Worm (Caenorhabditis elegans) whole organism, young adult: ENCODE data around the gene F26F12.5.

ENCODE experiments used
- B0019.2 ChIP-seq: fragments of 200-800 bp; sonication (Bioruptor generic); conservative IDR thresholded peaks from 2 replicates; pipeline ENCODE4 v1.3.6; 2022; ENCODE audit warnings: missing genetic modification reagents, missing genetic modification characterization, missing compliant biosample characterization
- D2030.7 ChIP-seq: fragments of 200-800 bp; sonication (Bioruptor generic); IDR thresholded peaks from 2 replicates; pipeline ENCODE4 v1.3.6; 2022; ENCODE audit warnings: missing genetic modification reagents, missing genetic modification characterization, missing compliant biosample characterization
- F22D6.2 ChIP-seq: sonication (generic microtip); optimal IDR thresholded peaks from 2 replicates; lab custom pipeline; 2016; ENCODE audit warnings: mild to moderate bottlenecking, missing genetic modification characterization, missing compliant biosample characterization
- K11D2.4 ChIP-seq: fragments of 200-800 bp; sonication (Bioruptor generic); IDR thresholded peaks from 2 replicates; pipeline ENCODE4 v1.3.6; 2022; ENCODE audit warnings: missing genetic modification reagents, missing genetic modification characterization, missing compliant biosample characterization
- Y56A3A.18 ChIP-seq: fragments of 200-800 bp; sonication (Bioruptor generic); IDR thresholded peaks from 2 replicates; pipeline ENCODE4 v1.3.6; 2022; ENCODE audit warnings: missing genetic modification reagents, missing genetic modification characterization, missing compliant biosample characterization
- Y79H2A.3 ChIP-seq: fragments of 200-800 bp; sonication (Bioruptor generic); conservative IDR thresholded peaks from 2 replicates; pipeline ENCODE4 v1.3.6; 2022; ENCODE audit warnings: missing genetic modification reagents, missing genetic modification characterization, missing compliant biosample characterization
- Y95B8A.8 ChIP-seq: fragments of 200-800 bp; sonication (Bioruptor generic); IDR thresholded peaks from 2 replicates; pipeline ENCODE4 v1.3.6; 2022; ENCODE audit warnings: missing genetic modification reagents, missing genetic modification characterization, missing compliant biosample characterization
- ZK185.1 ChIP-seq: sonication (generic microtip); optimal IDR thresholded peaks from 2 replicates; lab custom pipeline; 2016; ENCODE audit warnings: mild to moderate bottlenecking, missing genetic modification characterization, missing compliant biosample characterization; ENCODE audit not compliant: poor library complexity, severe bottlenecking
- ama-1 ChIP-seq, 3 experiments: fragments of 150-350 bp in 1 of 3; sonication (generic microtip) in 2 of 3; optimal IDR thresholded peaks; 2 replicates each; lab custom pipeline; 2014 to 2018; ENCODE audit warnings: missing biosample characterization in 2 of 3, missing genetic modification characterization in 2 of 3, missing genetic modification reagents in 2 of 3
- athp-1 ChIP-seq: sonication (generic microtip); optimal IDR thresholded peaks from 2 replicates; lab custom pipeline; 2017; ENCODE audit warnings: mild to moderate bottlenecking, missing genetic modification characterization, missing compliant biosample characterization
- attf-6 ChIP-seq: fragments of 200-800 bp; sonication (Bioruptor generic); IDR thresholded peaks from 2 replicates; pipeline ENCODE4 v1.3.6; 2022; ENCODE audit warnings: missing genetic modification reagents, missing genetic modification characterization, missing compliant biosample characterization
- bed-2 ChIP-seq: fragments of 200-800 bp; sonication (Bioruptor generic); IDR thresholded peaks from 2 replicates; pipeline ENCODE4 v1.3.6; 2022; ENCODE audit warnings: missing genetic modification reagents, missing genetic modification characterization, missing compliant biosample characterization
- cebp-1 ChIP-seq, 2 experiments: fragments of 200-800 bp in 1 of 2; sonication (Bioruptor generic) in 1 of 2; sonication (generic microtip) in 1 of 2; IDR thresholded peaks in 1 of 2; optimal IDR thresholded peaks in 1 of 2; 2 replicates each; pipeline versions ENCODE4 v1.3.6 to Lab custom; 2017 to 2022; ENCODE audit warnings: missing compliant biosample characterization in 2 of 2, missing genetic modification characterization in 2 of 2, mild to moderate bottlenecking in 1 of 2, missing genetic modification reagents in 1 of 2, moderate library complexity in 1 of 2
- egl-44 ChIP-seq: fragments of 200-800 bp; sonication (Bioruptor generic); IDR thresholded peaks from 2 replicates; pipeline ENCODE4 v1.3.6; 2022; ENCODE audit warnings: missing genetic modification reagents, missing genetic modification characterization, missing compliant biosample characterization
- ekl-4 ChIP-seq: fragments of 200-800 bp; sonication (Bioruptor generic); IDR thresholded peaks from 2 replicates; pipeline ENCODE4 v1.3.6; 2022; ENCODE audit warnings: missing genetic modification reagents, missing genetic modification characterization, missing compliant biosample characterization
- ets-4 ChIP-seq: fragments of 200-800 bp; sonication (Bioruptor generic); optimal IDR thresholded peaks from 2 replicates; lab custom pipeline; 2018; ENCODE audit warnings: mild to moderate bottlenecking, missing genetic modification characterization, missing compliant biosample characterization
- hlh-12 ChIP-seq: sonication (generic microtip); optimal IDR thresholded peaks from 2 replicates; lab custom pipeline; 2016; ENCODE audit warnings: missing genetic modification characterization, missing compliant biosample characterization
- lin-26 ChIP-seq: fragments of 200-800 bp; sonication (Bioruptor generic); IDR thresholded peaks from 2 replicates; pipeline ENCODE4 v1.3.6; 2022; ENCODE audit warnings: missing genetic modification reagents, missing genetic modification characterization, missing compliant biosample characterization
- lin-40 ChIP-seq: sonication (generic microtip); optimal IDR thresholded peaks from 2 replicates; lab custom pipeline; 2016; ENCODE audit warnings: missing genetic modification characterization, mild to moderate bottlenecking, missing compliant biosample characterization, missing genotype, missing genetic modification reagents
- lin-54 ChIP-seq: fragments of 200-800 bp; sonication (Bioruptor generic); optimal IDR thresholded peaks from 2 replicates; lab custom pipeline; 2018; ENCODE audit warnings: mild to moderate bottlenecking, missing genetic modification characterization, missing compliant biosample characterization
- lir-1 ChIP-seq: fragments of 200-800 bp; sonication (Bioruptor generic); conservative IDR thresholded peaks from 2 replicates; pipeline ENCODE4 v1.3.6; 2022; ENCODE audit warnings: missing genetic modification reagents, missing genetic modification characterization, missing compliant biosample characterization
- lsy-27 ChIP-seq: sonication (generic microtip); optimal IDR thresholded peaks from 2 replicates; lab custom pipeline; 2017; ENCODE audit warnings: missing genetic modification characterization, mild to moderate bottlenecking, missing compliant biosample characterization, antibody characterized with exemption, missing genotype, borderline replicate concordance; ENCODE audit not compliant: insufficient read depth
- madf-10 ChIP-seq: sonication (generic microtip); optimal IDR thresholded peaks from 2 replicates; lab custom pipeline; 2016; ENCODE audit warnings: mild to moderate bottlenecking, missing genetic modification characterization, missing compliant biosample characterization
- madf-6 ChIP-seq: fragments of 200-800 bp; sonication (Bioruptor generic); IDR thresholded peaks from 2 replicates; pipeline ENCODE4 v1.3.6; 2022; ENCODE audit warnings: missing genetic modification reagents, missing genetic modification characterization, missing compliant biosample characterization
- mel-28 ChIP-seq: sonication (generic microtip); optimal IDR thresholded peaks from 2 replicates; lab custom pipeline; 2016; ENCODE audit warnings: borderline replicate concordance, mild to moderate bottlenecking, missing genetic modification characterization, missing compliant biosample characterization
- mes-4 ChIP-seq: sonication (generic microtip); optimal IDR thresholded peaks from 2 replicates; lab custom pipeline; 2016; ENCODE audit warnings: missing genotype, missing genetic modification characterization, missing compliant biosample characterization
- mxl-1 ChIP-seq: sonication (generic microtip); optimal IDR thresholded peaks from 2 replicates; lab custom pipeline; 2016; ENCODE audit warnings: missing genetic modification characterization, missing compliant biosample characterization
- nfyb-1 ChIP-seq: fragments of 200-800 bp; sonication (Bioruptor generic); IDR thresholded peaks from 2 replicates; pipeline ENCODE4 v1.3.6; 2022; ENCODE audit warnings: missing genetic modification reagents, missing genetic modification characterization, missing compliant biosample characterization
- nhr-120 ChIP-seq: fragments of 200-800 bp; sonication (Bioruptor generic); IDR thresholded peaks from 2 replicates; pipeline ENCODE4 v1.3.6; 2022; ENCODE audit warnings: missing genetic modification characterization, missing compliant biosample characterization
- nhr-80 ChIP-seq: sonication (generic microtip); optimal IDR thresholded peaks from 2 replicates; lab custom pipeline; 2016; ENCODE audit warnings: missing genetic modification characterization, missing compliant biosample characterization
- rcor-1 ChIP-seq: fragments of 200-800 bp; sonication (Bioruptor generic); IDR thresholded peaks from 2 replicates; pipeline ENCODE4 v1.3.6; 2022; ENCODE audit warnings: missing genetic modification reagents, missing genetic modification characterization, missing compliant biosample characterization
- rpc-1 ChIP-seq, 2 experiments: fragments of 150-350 bp in 1 of 2; sonication (generic microtip) in 1 of 2; optimal IDR thresholded peaks; 2 replicates each; lab custom pipeline; 2014 to 2018; ENCODE audit warnings: missing biosample characterization in 1 of 2, missing genetic modification characterization in 1 of 2, missing genetic modification reagents in 1 of 2, missing genotype in 1 of 2
- sdz-38 ChIP-seq: sonication (generic microtip); optimal IDR thresholded peaks from 2 replicates; lab custom pipeline; 2016; ENCODE audit warnings: missing genotype, missing genetic modification characterization, missing compliant biosample characterization
- sea-2 ChIP-seq: fragments of 200-800 bp; sonication (Bioruptor generic); IDR thresholded peaks from 2 replicates; pipeline ENCODE4 v1.3.6; 2022; ENCODE audit warnings: missing genetic modification characterization, missing compliant biosample characterization
- unc-130 ChIP-seq: sonication (generic microtip); optimal IDR thresholded peaks from 2 replicates; lab custom pipeline; 2016; ENCODE audit warnings: missing genetic modification reagents, missing genetic modification characterization, missing compliant biosample characterization
- zfh-2 ChIP-seq: fragments of 200-800 bp; sonication (Bioruptor generic); conservative IDR thresholded peaks from 2 replicates; pipeline ENCODE4 v1.3.6; 2022; ENCODE audit warnings: missing genetic modification reagents, missing genetic modification characterization, missing compliant biosample characterization
- ztf-26 ChIP-seq: sonication (generic microtip); optimal IDR thresholded peaks from 2 replicates; lab custom pipeline; 2017; ENCODE audit warnings: missing genetic modification characterization, missing compliant biosample characterization
- ztf-3 ChIP-seq: fragments of 200-800 bp; sonication (Bioruptor generic); optimal IDR thresholded peaks from 2 replicates; lab custom pipeline; 2018; ENCODE audit warnings: mild to moderate bottlenecking, missing genetic modification characterization, missing compliant biosample characterization
- ztf-6 ChIP-seq: fragments of 200-800 bp; sonication (Bioruptor generic); IDR thresholded peaks from 2 replicates; pipeline ENCODE4 v1.3.6; 2022; ENCODE audit warnings: missing genetic modification reagents, missing genetic modification characterization, missing compliant biosample characterization

Gene F26F12.5

DNA sequence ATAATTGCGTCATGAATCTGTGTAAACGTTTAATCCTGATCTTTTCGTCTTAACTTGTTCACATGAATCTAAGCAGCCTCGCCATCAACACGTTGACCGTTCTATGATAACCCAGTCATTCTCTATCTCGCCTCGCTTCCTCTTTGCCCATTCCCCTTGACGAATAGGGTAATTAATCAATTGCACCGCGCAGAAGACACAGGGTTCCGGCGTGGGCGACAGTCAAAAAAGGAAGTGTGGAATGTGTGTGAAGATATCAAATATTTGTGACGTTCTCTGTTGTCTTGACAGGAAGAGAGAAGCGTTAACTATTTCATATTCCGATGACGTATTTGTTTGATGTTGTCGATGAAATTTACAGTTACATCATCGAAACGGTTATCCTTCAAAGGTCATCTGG lies 32.2 kb downstream of the F26F12.5 start (continued):
- TF ChIP-seq K11D2.4 (GFP tag; lab: Robert Waterston, UW), result no peak
- no peak for TF ChIP-seq nhr-80 (tag; lab: Kevin White, UChicago)
- TF ChIP-seq rpc-1 (optimal IDR thresholded peaks at IDR 0.05; lab: Kevin White, UChicago), result no peak
- TF ChIP-seq rpc-1 (tag; optimal IDR thresholded peaks at IDR 0.05; lab: Kevin White, UChicago), result no peak
- TF ChIP-seq mes-4 (tag; lab: Kevin White, UChicago), result no peak
- TF ChIP-seq F22D6.2 (tag; lab: Kevin White, UChicago), result peak; percentile 13
- peak; percentile 50; the same call in 1 of the 2 replicates for TF ChIP-seq lin-26
- no peak for TF ChIP-seq mel-28 (tag; lab: Kevin White, UChicago)
- no peak for TF ChIP-seq Y56A3A.18 (GFP tag; lab: Robert Waterston, UW)
- TF ChIP-seq bed-2 (GFP tag; lab: Robert Waterston, UW), result no peak
- no peak for TF ChIP-seq B0019.2 (GFP tag; lab: Robert Waterston, UW)
- TF ChIP-seq ztf-26, result peak; percentile 0
- no peak for TF ChIP-seq cebp-1 (GFP tag; IDR thresholded peaks at IDR 0.05; lab: Robert Waterston, UW)
- peak; percentile 29 for TF ChIP-seq cebp-1 (tag; optimal IDR thresholded peaks at IDR 0.05; lab: Kevin White, UChicago)
- no peak for TF ChIP-seq unc-130 (GFP tag; lab: Kevin White, UChicago)
- TF ChIP-seq attf-6 (GFP tag; lab: Robert Waterston, UW), result no peak
- TF ChIP-seq mxl-1 (tag; lab: Kevin White, UChicago), result no peak
- 0 out of 2 replicates have a peak, but pooled peaks have one; percentile 15 for TF ChIP-seq D2030.7 (GFP tag; lab: Robert Waterston, UW)
- TF ChIP-seq lsy-27, result no peak
- no peak for TF ChIP-seq ztf-6 (GFP tag; lab: Robert Waterston, UW)
- TF ChIP-seq Y79H2A.3 (GFP tag; lab: Robert Waterston, UW), result peak; percentile 64; the same call in 1 of the 2 replicates
- TF ChIP-seq madf-6 (GFP tag; lab: Robert Waterston, UW), result peak; percentile 58
- TF ChIP-seq lin-40 (tag; lab: Kevin White, UChicago), result peak; percentile 27
- TF ChIP-seq sea-2, result no peak
- TF ChIP-seq ZK185.1 (tag; lab: Kevin White, UChicago), result no peak
- peak; percentile 62; the same call in 1 of the 2 replicates for TF ChIP-seq ekl-4 (GFP tag; lab: Robert Waterston, UW)
- TF ChIP-seq athp-1 (tag; lab: Kevin White, UChicago), result no peak
- TF ChIP-seq egl-44 (GFP tag; lab: Robert Waterston, UW), result no peak
- no peak for TF ChIP-seq hlh-12 (tag; lab: Kevin White, UChicago)
- TF ChIP-seq ztf-3 (GFP tag; lab: Kevin White, UChicago), result no peak
- no peak for TF ChIP-seq Y95B8A.8 (GFP tag; lab: Robert Waterston, UW)
- no peak for TF ChIP-seq ets-4
- no peak for TF ChIP-seq ama-1 (optimal IDR thresholded peaks at IDR 0.05; lab: Kevin White, UChicago)
- TF ChIP-seq ama-1 (GFP tag; optimal IDR thresholded peaks at IDR 0.05; lab: Kevin White, UChicago), result peak in 1 of 2 experiments; percentile 56
- TF ChIP-seq rcor-1 (GFP tag; lab: Robert Waterston, UW), result no peak
- no peak for TF ChIP-seq zfh-2 (GFP tag; lab: Robert Waterston, UW)
- peak; percentile 55; the same call in 1 of the 2 replicates for TF ChIP-seq nfyb-1
- TF ChIP-seq sdz-38 (tag; lab: Kevin White, UChicago), result no peak

- TF ChIP-seq nhr-120 (GFP tag; lab: Robert Waterston, UW), result no peak
- TF ChIP-seq lin-54 (GFP tag; lab: Kevin White, UChicago), result no peak
- no peak for TF ChIP-seq ekl-4 (GFP tag; lab: Robert Waterston, UW)
- no peak for TF ChIP-seq lir-1
- TF ChIP-seq madf-10 (tag; lab: Kevin White, UChicago), result no peak
- TF ChIP-seq, all 124 proteins: peak for 0
Measured at ce11 chrV:5831253-5831652, 33.7 kb downstream of the F26F12.5 start.
